Worm (Caenorhabditis elegans) whole organism, L3 larva: ENCODE data around the gene Y82E9BR.10.

Source experiments
- jun-1 ChIP-seq: fragments of 150-350 bp; optimal IDR thresholded peaks from 2 replicates; lab custom pipeline; 2014; ENCODE audit warnings: missing biosample characterization, missing genetic modification reagents, missing genetic modification characterization
- nhr-25 ChIP-seq: sonication (generic microtip); optimal IDR thresholded peaks from 2 replicates; lab custom pipeline; 2017; ENCODE audit warnings: missing biosample characterization, missing genetic modification characterization
- zag-1 ChIP-seq: fragments of 150-350 bp; optimal IDR thresholded peaks from 2 replicates; lab custom pipeline; 2014; ENCODE audit warnings: missing biosample characterization, missing genetic modification characterization

- TF ChIP-seq jun-1 (tag; lab: Kevin White, UChicago) (no peak), nhr-25 (tag; lab: Kevin White, UChicago) (no peak), zag-1 (tag; lab: Kevin White, UChicago) (no peak)
Observed at ce11 chrIII:1342488-1342887, 32.9 kb downstream of the Y82E9BR.10 start, which contains the start of gene fbxa-26.
